Worm (Caenorhabditis elegans) whole organism, young adult: ENCODE data around the gene ZK666.11.
"Not testable (repeated sequence)": the region's sequence is repeated elsewhere in the genome, so short reads cannot be mapped to it uniquely, and the experiment has no call there.

Source experiments
- B0035.1 ChIP-seq: sonication (generic microtip); optimal IDR thresholded peaks from 2 replicates; lab custom pipeline; 2016; ENCODE audit warnings: missing genetic modification characterization, mild to moderate bottlenecking, missing compliant biosample characterization, missing genotype, missing genetic modification reagents
- C06A6.2 ChIP-seq: fragments of 200-800 bp; sonication (Bioruptor generic); conservative IDR thresholded peaks from 2 replicates; pipeline ENCODE4 v1.3.6; 2022; ENCODE audit warnings: missing genetic modification characterization, missing compliant biosample characterization
- D2030.7 ChIP-seq: fragments of 200-800 bp; sonication (Bioruptor generic); IDR thresholded peaks from 2 replicates; pipeline ENCODE4 v1.3.6; 2022; ENCODE audit warnings: missing genetic modification reagents, missing genetic modification characterization, missing compliant biosample characterization
- F10E7.11 ChIP-seq: sonication (generic microtip); optimal IDR thresholded peaks from 2 replicates; lab custom pipeline; 2017; ENCODE audit warnings: mild to moderate bottlenecking, missing genetic modification characterization, moderate library complexity, missing compliant biosample characterization
- F22D6.2 ChIP-seq: sonication (generic microtip); optimal IDR thresholded peaks from 2 replicates; lab custom pipeline; 2016; ENCODE audit warnings: mild to moderate bottlenecking, missing genetic modification characterization, missing compliant biosample characterization
- F37B4.10 ChIP-seq: fragments of 200-800 bp; sonication (Bioruptor generic); IDR thresholded peaks from 2 replicates; pipeline ENCODE4 v1.3.6; 2022; ENCODE audit warnings: missing genetic modification characterization, missing compliant biosample characterization
- F52B5.7 ChIP-seq: sonication (generic microtip); optimal IDR thresholded peaks from 2 replicates; lab custom pipeline; 2016; ENCODE audit warnings: mild to moderate bottlenecking, missing genetic modification characterization, missing compliant biosample characterization
- Y53F4B.3 ChIP-seq: fragments of 200-800 bp; sonication (Bioruptor generic); IDR thresholded peaks from 2 replicates; pipeline ENCODE4 v1.3.6; 2022; ENCODE audit warnings: missing genetic modification reagents, missing genetic modification characterization, missing compliant biosample characterization
- ZK185.1 ChIP-seq: sonication (generic microtip); optimal IDR thresholded peaks from 2 replicates; lab custom pipeline; 2016; ENCODE audit warnings: mild to moderate bottlenecking, missing genetic modification characterization, missing compliant biosample characterization; ENCODE audit not compliant: poor library complexity, severe bottlenecking
- aptf-2 ChIP-seq: fragments of 200-800 bp; sonication (Bioruptor generic); conservative IDR thresholded peaks from 2 replicates; pipeline ENCODE4 v1.3.6; 2022; ENCODE audit warnings: missing genetic modification reagents, missing genetic modification characterization, missing compliant biosample characterization
- attf-5 ChIP-seq: fragments of 200-800 bp; sonication (Bioruptor generic); optimal IDR thresholded peaks from 2 replicates; lab custom pipeline; 2018; ENCODE audit warnings: mild to moderate bottlenecking, missing genetic modification characterization, missing compliant biosample characterization
- attf-6 ChIP-seq: fragments of 200-800 bp; sonication (Bioruptor generic); IDR thresholded peaks from 2 replicates; pipeline ENCODE4 v1.3.6; 2022; ENCODE audit warnings: missing genetic modification reagents, missing genetic modification characterization, missing compliant biosample characterization
- bed-1 ChIP-seq: fragments of 200-800 bp; sonication (Bioruptor generic); IDR thresholded peaks from 2 replicates; pipeline ENCODE4 v1.3.6; 2022; ENCODE audit warnings: missing genetic modification reagents, missing genetic modification characterization, missing compliant biosample characterization
- ccch-3 ChIP-seq: fragments of 200-800 bp; sonication (Bioruptor generic); optimal IDR thresholded peaks from 2 replicates; lab custom pipeline; 2018; ENCODE audit warnings: mild to moderate bottlenecking, missing genetic modification characterization, missing compliant biosample characterization
- ceh-40 ChIP-seq: fragments of 200-800 bp; sonication (Bioruptor generic); IDR thresholded peaks from 2 replicates; pipeline ENCODE4 v1.3.6; 2022; ENCODE audit warnings: missing genetic modification characterization, missing compliant biosample characterization
- ceh-58 ChIP-seq: fragments of 200-800 bp; sonication (Bioruptor generic); IDR thresholded peaks from 2 replicates; pipeline ENCODE4 v1.3.6; 2022; ENCODE audit warnings: missing genetic modification characterization, missing compliant biosample characterization
- chd-7 ChIP-seq: sonication (generic microtip); optimal IDR thresholded peaks from 2 replicates; lab custom pipeline; 2016; ENCODE audit warnings: mild to moderate bottlenecking, missing genetic modification characterization, moderate library complexity, missing compliant biosample characterization
- dpff-1 ChIP-seq: sonication (generic microtip); optimal IDR thresholded peaks from 2 replicates; lab custom pipeline; 2017; ENCODE audit warnings: mild to moderate bottlenecking, missing genetic modification characterization, missing compliant biosample characterization
- egl-18 ChIP-seq: fragments of 200-800 bp; sonication (Bioruptor generic); IDR thresholded peaks from 2 replicates; pipeline ENCODE4 v1.3.6; 2022; ENCODE audit warnings: missing genetic modification reagents, missing genetic modification characterization, missing compliant biosample characterization
- egrh-3 ChIP-seq: fragments of 200-800 bp; sonication (Bioruptor generic); IDR thresholded peaks from 2 replicates; pipeline ENCODE4 v1.3.6; 2022; ENCODE audit warnings: missing genetic modification reagents, missing genetic modification characterization, missing compliant biosample characterization
- fkh-3 ChIP-seq: sonication (generic microtip); optimal IDR thresholded peaks from 2 replicates; lab custom pipeline; 2016; ENCODE audit warnings: mild to moderate bottlenecking, missing genetic modification characterization, missing compliant biosample characterization
- gei-17 ChIP-seq: fragments of 200-800 bp; sonication (Bioruptor generic); optimal IDR thresholded peaks from 2 replicates; lab custom pipeline; 2018; ENCODE audit warnings: mild to moderate bottlenecking, missing genetic modification characterization, missing compliant biosample characterization
- lin-54 ChIP-seq: fragments of 200-800 bp; sonication (Bioruptor generic); optimal IDR thresholded peaks from 2 replicates; lab custom pipeline; 2018; ENCODE audit warnings: mild to moderate bottlenecking, missing genetic modification characterization, missing compliant biosample characterization
- lir-1 ChIP-seq: fragments of 200-800 bp; sonication (Bioruptor generic); conservative IDR thresholded peaks from 2 replicates; pipeline ENCODE4 v1.3.6; 2022; ENCODE audit warnings: missing genetic modification reagents, missing genetic modification characterization, missing compliant biosample characterization
- madf-3 ChIP-seq: fragments of 200-800 bp; sonication (Bioruptor generic); IDR thresholded peaks from 2 replicates; pipeline ENCODE4 v1.3.6; 2022; ENCODE audit warnings: missing genetic modification reagents, missing genetic modification characterization, missing compliant biosample characterization
- nhr-120 ChIP-seq: fragments of 200-800 bp; sonication (Bioruptor generic); IDR thresholded peaks from 2 replicates; pipeline ENCODE4 v1.3.6; 2022; ENCODE audit warnings: missing genetic modification characterization, missing compliant biosample characterization
- nhr-90 ChIP-seq: sonication (generic microtip); optimal IDR thresholded peaks from 2 replicates; lab custom pipeline; 2016; ENCODE audit warnings: missing genotype, mild to moderate bottlenecking, missing genetic modification characterization, missing compliant biosample characterization
- sea-2 ChIP-seq: fragments of 200-800 bp; sonication (Bioruptor generic); IDR thresholded peaks from 2 replicates; pipeline ENCODE4 v1.3.6; 2022; ENCODE audit warnings: missing genetic modification characterization, missing compliant biosample characterization
- snpc-1.3 ChIP-seq: sonication (generic microtip); optimal IDR thresholded peaks from 2 replicates; lab custom pipeline; 2017; ENCODE audit warnings: missing genetic modification characterization, mild to moderate bottlenecking, missing compliant biosample characterization, antibody characterized with exemption, moderate library complexity, missing genotype, missing genetic modification reagents; ENCODE audit not compliant: insufficient read depth
- snpc-4 ChIP-seq, 5 experiments: fragments of 150-350 bp in 1 of 5; sonication (generic microtip) in 4 of 5; optimal IDR thresholded peaks; 2 replicates each; lab custom pipeline; 2014 to 2018; ENCODE audit warnings: missing genetic modification characterization in 5 of 5, missing biosample characterization in 3 of 5, antibody characterized with exemption in 2 of 5, mild to moderate bottlenecking in 2 of 5, missing compliant biosample characterization in 2 of 5, missing genotype in 2 of 5, moderate library complexity in 2 of 5, missing genetic modification reagents in 1 of 5
- unc-130 ChIP-seq: sonication (generic microtip); optimal IDR thresholded peaks from 2 replicates; lab custom pipeline; 2016; ENCODE audit warnings: missing genetic modification reagents, missing genetic modification characterization, missing compliant biosample characterization
- ztf-26 ChIP-seq: sonication (generic microtip); optimal IDR thresholded peaks from 2 replicates; lab custom pipeline; 2017; ENCODE audit warnings: missing genetic modification characterization, missing compliant biosample characterization
- ztf-28 ChIP-seq: fragments of 200-800 bp; sonication (Bioruptor generic); IDR thresholded peaks from 2 replicates; pipeline ENCODE4 v1.3.6; 2022; ENCODE audit warnings: missing genetic modification reagents, missing genetic modification characterization, missing compliant biosample characterization

The ZK666.11 gene

ce11 chrII:10490329-10490728 lies 8.0 kb downstream of the ZK666.11 start, which contains the start of gene clec-61:
TSS of gene clec-61 (minus strand) at chrII:10490537.
- no peak for TF ChIP-seq attf-6 (GFP tag; lab: Robert Waterston, UW)
- TF ChIP-seq nhr-120 (GFP tag; lab: Robert Waterston, UW): no peak
- no peak for TF ChIP-seq fkh-3 (tag; lab: Kevin White, UChicago)
- TF ChIP-seq sea-2 (GFP tag; lab: Robert Waterston, UW): no peak
- TF ChIP-seq snpc-1.3 (tag; lab: Kevin White, UChicago): no peak
- no peak for TF ChIP-seq ztf-28
- TF ChIP-seq ZK185.1: no peak
- no peak for TF ChIP-seq attf-5 (GFP tag; lab: Kevin White, UChicago)
- TF ChIP-seq egl-18: no peak
- no peak for TF ChIP-seq C06A6.2 (GFP tag; lab: Robert Waterston, UW)
- no peak for TF ChIP-seq snpc-4 (GFP tag; optimal IDR thresholded peaks at IDR 0.05; lab: Kevin White, UChicago)
- TF ChIP-seq snpc-4 (tag; optimal IDR thresholded peaks at IDR 0.05; lab: Kevin White, UChicago): no peak
- no peak for TF ChIP-seq ceh-40 (GFP tag; lab: Robert Waterston, UW)

- TF ChIP-seq sea-2 (GFP tag; lab: Robert Waterston, UW); ztf-26 (tag; lab: Kevin White, UChicago); dpff-1: not testable (repeated sequence)
These were observed 10.7 kb downstream of the ZK666.11 start, which contains the start of gene ZK666.8 for ce11 chrII:10493034-10493433. TSS of gene ZK666.8 (minus strand) at chrII:10493134.

ce11 chrII:10494467-10494866 lies 12.1 kb downstream of the ZK666.11 start, which contains the start of gene ZK666.14:
TSS of gene ZK666.14 (plus strand) at chrII:10494767.
- no peak for TF ChIP-seq ccch-3 (GFP tag; lab: Kevin White, UChicago)
- TF ChIP-seq D2030.7: no peak
- no peak for TF ChIP-seq bed-1 (GFP tag; lab: Robert Waterston, UW)
- TF ChIP-seq nhr-90: no peak
- no peak for TF ChIP-seq lir-1 (GFP tag; lab: Robert Waterston, UW)
- no peak for TF ChIP-seq F22D6.2 (tag; lab: Kevin White, UChicago)

ce11 chrII:10495912-10496311 lies 13.6 kb downstream of the ZK666.11 start, which contains the start of gene ZK666.12:
TSS of gene ZK666.12 (plus strand) at chrII:10496212.
- TF ChIP-seq gei-17 (GFP tag; lab: Kevin White, UChicago) (no peak), F52B5.7 (tag; lab: Kevin White, UChicago) (no peak), B0035.1 (tag; lab: Kevin White, UChicago) (no peak), unc-130 (GFP tag; lab: Kevin White, UChicago) (no peak), Y53F4B.3 (GFP tag; lab: Robert Waterston, UW) (no peak), chd-7 (tag; lab: Kevin White, UChicago) (no peak), egrh-3 (GFP tag; lab: Robert Waterston, UW) (no peak), lin-54 (GFP tag; lab: Kevin White, UChicago) (no peak), ceh-58 (no peak), F10E7.11 (tag; lab: Kevin White, UChicago) (no peak), F37B4.10 (GFP tag; lab: Robert Waterston, UW) (no peak)
- TF ChIP-seq, all 124 proteins: peak for 0

- no peak for TF ChIP-seq madf-3
- no peak for TF ChIP-seq aptf-2 (GFP tag; lab: Robert Waterston, UW)
- TF ChIP-seq Y53F4B.3 (GFP tag; lab: Robert Waterston, UW): no peak
These were observed 18.4 kb downstream of the ZK666.11 start for ce11 chrII:10500674-10501073.
